Fruit fly (Drosophila melanogaster): Measurements from ENCODE around the gene CG11555.

The CG11555 gene

DNA sequence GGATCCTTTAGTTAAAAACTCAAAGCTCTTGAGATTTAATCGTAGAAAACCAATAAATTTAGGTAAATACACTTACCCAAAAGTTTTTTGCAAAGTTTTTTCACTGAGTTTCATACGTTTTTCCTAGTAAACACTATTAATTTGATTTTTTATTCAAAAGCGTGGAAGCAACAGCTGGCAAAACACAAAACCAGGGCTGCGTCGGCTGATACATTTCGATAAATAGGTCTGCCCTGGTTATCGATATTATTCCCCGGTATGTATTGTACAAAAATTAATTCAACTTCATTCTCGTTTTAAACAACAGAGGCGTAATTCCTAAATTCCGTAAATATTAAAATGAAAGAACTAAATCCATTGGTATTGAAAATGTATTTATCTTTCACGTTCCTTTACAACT is 2.1 kb upstream of the CG11555 start, which contains the start of gene Dus1 (continued):
- peak; percentile 3 for TF ChIP-seq B-H2 (GFP tag; optimal IDR thresholded peaks at IDR 0.05)
- TF ChIP-seq slbo (GFP tag; IDR thresholded peaks at IDR 0.05), result no peak
- no peak for TF ChIP-seq CG14014 (GFP tag; IDR thresholded peaks at IDR 0.05)
- TF ChIP-seq z (GFP tag; IDR thresholded peaks at IDR 0.05), result no peak
- TF ChIP-seq bsh (GFP tag; optimal IDR thresholded peaks at IDR 0.05), result no peak
- no peak for TF ChIP-seq ab (GFP tag; optimal IDR thresholded peaks at IDR 0.05)
- TF ChIP-seq pnt (GFP tag; optimal IDR thresholded peaks at IDR 0.05), result no peak
- no peak for TF ChIP-seq CG1792 (GFP tag; optimal IDR thresholded peaks at IDR 0.05)
- TF ChIP-seq oc (tag; optimal IDR thresholded peaks at IDR 0.05), result no peak
- no peak for TF ChIP-seq CG33557 (GFP tag; optimal IDR thresholded peaks at IDR 0.05)
- TF ChIP-seq CG16813 (GFP tag; IDR thresholded peaks at IDR 0.05; ENCODE audit: partially characterized antibody), result peak; percentile 53; the same call in 2 of the 3 replicates
- no peak for TF ChIP-seq ems (GFP tag; optimal IDR thresholded peaks at IDR 0.05)
- peak; percentile 59 for TF ChIP-seq CG1603 (tag; optimal IDR thresholded peaks at IDR 0.05)
- TF ChIP-seq CG10147 (GFP tag; optimal IDR thresholded peaks at IDR 0.05), result no peak
- no peak for TF ChIP-seq CG3995 (GFP tag; optimal IDR thresholded peaks at IDR 0.05)
- peak; percentile 3 for TF ChIP-seq gfzf (GFP tag; optimal IDR thresholded peaks at IDR 0.05)
- no peak for TF ChIP-seq CG10543 (GFP tag; optimal IDR thresholded peaks at IDR 0.05)
- peak; percentile 25 for TF ChIP-seq CG7271 (tag; optimal IDR thresholded peaks at IDR 0.05)
- TF ChIP-seq vnd (GFP tag; IDR thresholded peaks at IDR 0.05; ENCODE audit: partially characterized antibody), result peak; percentile 50; the same call in 2 of the 3 replicates
- TF ChIP-seq Opbp (GFP tag; IDR thresholded peaks at IDR 0.05; ENCODE audit: partially characterized antibody), result peak; percentile 58; the same call in 2 of the 3 replicates
- no peak for TF ChIP-seq HHEX (GFP tag; optimal IDR thresholded peaks at IDR 0.05)
- no peak for TF ChIP-seq CG10274 (GFP tag; optimal IDR thresholded peaks at IDR 0.05)
- peak; percentile 70 for TF ChIP-seq Scr (GFP tag; IDR thresholded peaks at IDR 0.05; ENCODE audit: partially characterized antibody)
- TF ChIP-seq Usf (GFP tag; optimal IDR thresholded peaks at IDR 0.05), result no peak
- TF ChIP-seq az2 (GFP tag; optimal IDR thresholded peaks at IDR 0.05), result no peak
- TF ChIP-seq HLH3B (GFP tag; IDR thresholded peaks at IDR 0.05), result no peak
- no peak for TF ChIP-seq Nf-YB (GFP tag; optimal IDR thresholded peaks at IDR 0.05)
- no peak for TF ChIP-seq fd64A (GFP tag; optimal IDR thresholded peaks at IDR 0.05)
- TF ChIP-seq Abd-B (GFP tag; optimal IDR thresholded peaks at IDR 0.05), result no peak
- no peak for TF ChIP-seq CG32532 (GFP tag; IDR thresholded peaks at IDR 0.05)
- no peak for TF ChIP-seq luna (GFP tag; optimal IDR thresholded peaks at IDR 0.05)
- peak; percentile 53 for TF ChIP-seq CG17829 (tag; optimal IDR thresholded peaks at IDR 0.05)
- no peak for TF ChIP-seq jing (GFP tag; optimal IDR thresholded peaks at IDR 0.05)
- TF ChIP-seq Ssrp (tag; optimal IDR thresholded peaks at IDR 0.05), result no peak
- TF ChIP-seq Tbp (GFP tag; optimal IDR thresholded peaks at IDR 0.05), result no peak
- TF ChIP-seq insv (GFP tag; optimal IDR thresholded peaks at IDR 0.05), result no peak
- no peak for TF ChIP-seq croc (GFP tag; conservative IDR thresholded peaks at IDR 0.05)
- TF ChIP-seq Bteb2 (GFP tag; optimal IDR thresholded peaks at IDR 0.05), result no peak
- TF ChIP-seq tup (GFP tag; optimal IDR thresholded peaks at IDR 0.05), result no peak
- TF ChIP-seq CG33213 (GFP tag; optimal IDR thresholded peaks at IDR 0.05), result no peak
- no peak for TF ChIP-seq ken (GFP tag; IDR thresholded peaks at IDR 0.05)
- no peak for TF ChIP-seq CG3726 (GFP tag; IDR thresholded peaks at IDR 0.05)
- no peak for TF ChIP-seq Hr78 (GFP tag; optimal IDR thresholded peaks at IDR 0.05)
- no peak for TF ChIP-seq bowl (GFP tag; IDR thresholded peaks at IDR 0.05)
- 0 out of 3 replicates have a peak, but pooled peaks have one; percentile 15 for TF ChIP-seq CG17361 (GFP tag; IDR thresholded peaks at IDR 0.05)
- TF ChIP-seq Gsc (GFP tag; IDR thresholded peaks at IDR 0.05), result no peak
- no peak for TF ChIP-seq pan (optimal IDR thresholded peaks at IDR 0.05)
- no peak for TF ChIP-seq pan (GFP tag; optimal IDR thresholded peaks at IDR 0.05 in 1 of 2, IDR thresholded peaks at IDR 0.05 in 1 of 2)
- TF ChIP-seq CG1647 (GFP tag; optimal IDR thresholded peaks at IDR 0.05), result no peak
- TF ChIP-seq fu2 (GFP tag; optimal IDR thresholded peaks at IDR 0.05), result no peak
- TF ChIP-seq BEAF-32 (GFP tag; optimal IDR thresholded peaks at IDR 0.05), result peak; percentile 72
